Worm (Caenorhabditis elegans) whole organism, late embryonic: ENCODE results near the gene apm-3.

Experiments used
- ceh-6 ChIP-seq: fragments of 200-800 bp; sonication (Bioruptor generic); optimal IDR thresholded peaks from 2 replicates; lab custom pipeline; 2018; ENCODE audit warnings: mild to moderate bottlenecking, missing genetic modification characterization, missing compliant biosample characterization
- fkh-10 ChIP-seq: fragments of 150-350 bp; optimal IDR thresholded peaks from 2 replicates; lab custom pipeline; 2014; ENCODE audit warnings: missing biosample characterization, missing genetic modification reagents, missing genetic modification characterization
- pha-2 ChIP-seq: sonication (generic microtip); optimal IDR thresholded peaks from 2 replicates; lab custom pipeline; 2017; ENCODE audit warnings: mild to moderate bottlenecking, missing genetic modification characterization, missing compliant biosample characterization
- pros-1 ChIP-seq: fragments of 150-350 bp; optimal IDR thresholded peaks from 2 replicates; lab custom pipeline; 2014; ENCODE audit warnings: missing biosample characterization, missing genetic modification reagents, missing genetic modification characterization
- ref-2 ChIP-seq: sonication (generic microtip); optimal IDR thresholded peaks from 2 replicates; lab custom pipeline; 2016; ENCODE audit warnings: missing genetic modification characterization, missing compliant biosample characterization

ce11 chrX:918097-918496 is 36.7 kb upstream of the apm-3 start, which contains the start of gene F35H12.5:
- TF ChIP-seq ref-2 (tag; lab: Kevin White, UChicago) (no peak), pros-1 (tag; lab: Kevin White, UChicago) (no peak), fkh-10 (GFP tag; lab: Kevin White, UChicago) (no peak), ceh-6 (GFP tag; lab: Kevin White, UChicago) (no peak), pha-2 (no peak)
